Worm (Caenorhabditis elegans) whole organism, L4 larva: Measurements from ENCODE around the gene K08E7.4.

Experiments
- ZK546.5 ChIP-seq, 2 experiments: sonication (generic microtip); optimal IDR thresholded peaks; 2 replicates each; lab custom pipeline; 2017; ENCODE audit warnings: missing biosample characterization in 2 of 2, missing genetic modification characterization in 2 of 2
- egl-27 ChIP-seq: sonication (generic microtip); optimal IDR thresholded peaks from 3 replicates; lab custom pipeline; 2017; ENCODE audit warnings: missing biosample characterization, missing genetic modification reagents, missing genetic modification characterization
- jun-1 ChIP-seq: fragments of 150-350 bp; optimal IDR thresholded peaks from 2 replicates; lab custom pipeline; 2014; ENCODE audit warnings: missing biosample characterization, missing genetic modification reagents, missing genetic modification characterization
- lin-38 ChIP-seq: fragments of 200-800 bp; sonication (Bioruptor generic); IDR thresholded peaks from 2 replicates; pipeline ENCODE4 v1.3.6; 2022; ENCODE audit warnings: missing genetic modification reagents, missing genetic modification characterization, missing compliant biosample characterization
- lin-39 ChIP-seq: fragments of 150-350 bp; optimal IDR thresholded peaks from 2 replicates; lab custom pipeline; 2014; ENCODE audit warnings: missing biosample characterization, missing genetic modification reagents, missing genetic modification characterization
- lsy-2 ChIP-seq, 2 experiments: fragments of 150-350 bp in 1 of 2; sonication (generic microtip) in 1 of 2; optimal IDR thresholded peaks; 2 replicates each; lab custom pipeline; 2014 to 2017; ENCODE audit warnings: missing biosample characterization in 2 of 2, missing genetic modification characterization in 2 of 2
- pha-4 ChIP-seq, 2 experiments: fragments of 150-350 bp in 1 of 2; fragments of 200-800 bp in 1 of 2; sonication (Bioruptor generic) in 1 of 2; IDR thresholded peaks in 1 of 2; optimal IDR thresholded peaks in 1 of 2; 2 replicates each; pipeline versions ENCODE4 v1.3.6 to Lab custom; 2014 to 2022; ENCODE audit warnings: missing genetic modification characterization in 2 of 2, missing genetic modification reagents in 2 of 2, missing biosample characterization in 1 of 2, missing compliant biosample characterization in 1 of 2
- snpc-4 ChIP-seq: fragments of 150-350 bp; optimal IDR thresholded peaks from 2 replicates; lab custom pipeline; 2014; ENCODE audit warnings: missing biosample characterization, missing genetic modification characterization
- unc-62 ChIP-seq, 3 experiments: fragments of 150-350 bp in 1 of 3; sonication (generic microtip); optimal IDR thresholded peaks in 2 of 3; peaks in 1 of 3; 1 replicate in 1 of 3; 2 replicates in 2 of 3; lab custom pipeline; 2014 to 2017; ENCODE audit warnings: missing biosample characterization in 3 of 3, missing genetic modification characterization in 3 of 3, missing genetic modification reagents in 3 of 3, missing genotype in 1 of 3

DNA sequence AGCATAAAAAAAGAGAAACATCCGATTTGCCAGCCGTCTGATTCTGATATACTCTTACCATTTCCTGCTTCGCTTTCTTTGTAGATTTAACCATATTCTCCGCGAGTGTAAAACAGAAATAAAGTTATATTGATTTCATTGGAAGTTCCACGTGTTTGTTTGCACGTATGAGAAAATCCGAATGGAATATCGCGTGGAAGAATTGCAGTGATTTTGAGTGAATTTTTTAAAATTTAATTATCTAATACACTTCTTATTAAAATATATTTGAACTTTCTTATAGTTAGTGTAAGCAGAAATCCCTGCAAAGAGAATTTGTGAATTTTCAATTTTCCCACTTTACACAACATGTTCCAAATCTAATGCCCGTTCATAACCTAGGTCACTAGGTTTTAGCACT, 39.9 kb downstream of the K08E7.4 start, which contains the start of gene F53B2.5:
- TF ChIP-seq pha-4 (GFP tag; IDR thresholded peaks at IDR 0.05; lab: Robert Waterston, UW) (no peak), pha-4 (tag; optimal IDR thresholded peaks at IDR 0.05; lab: Kevin White, UChicago) (no peak), snpc-4 (tag; lab: Kevin White, UChicago) (no peak), egl-27 (tag; lab: Kevin White, UChicago) (no peak), ZK546.5 (tag; optimal IDR thresholded peaks at IDR 0.05; lab: Kevin White, UChicago) (no peak), lsy-2 (tag; optimal IDR thresholded peaks at IDR 0.05; lab: Kevin White, UChicago) (no peak), lin-38 (no peak), lin-39 (tag; lab: Kevin White, UChicago) (no peak), jun-1 (no peak), unc-62 (GFP tag; optimal IDR thresholded peaks at IDR 0.05 in 1 of 2; lab: Kevin White, UChicago) (no peak), unc-62 (tag; optimal IDR thresholded peaks at IDR 0.05; lab: Kevin White, UChicago) (no peak)
